Worm (Caenorhabditis elegans): ENCODE data around the gene C17F4.3.
"Not testable (repeated sequence)": the region's sequence is repeated elsewhere in the genome, so short reads cannot be mapped to it uniquely, and the experiment has no call there.

The C17F4.3 gene

DNA sequence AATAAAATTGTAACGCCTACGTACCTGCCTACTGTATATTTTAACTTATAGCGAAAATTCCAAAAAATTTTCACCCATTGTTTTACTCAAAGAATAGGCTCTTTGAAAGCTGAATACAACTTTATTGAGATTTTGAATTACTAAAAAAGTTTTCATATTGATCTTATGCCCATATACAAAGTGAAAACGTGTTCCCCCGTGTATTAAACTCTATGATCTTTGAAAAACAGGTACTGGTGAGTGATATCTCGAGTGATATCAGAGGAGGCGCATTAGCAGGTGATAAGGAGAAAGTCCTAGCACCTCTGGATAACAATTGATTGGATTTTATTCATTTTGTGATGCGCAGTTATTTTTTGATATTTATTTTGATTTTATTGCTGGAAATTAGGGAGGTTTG is at the start of gene C17F4.3:
Gene C17F4.3 (plus strand): TSS at position 301 of the 400 bp plus-strand sequence.
- TF ChIP-seq tbx-37 (GFP tag; conservative IDR thresholded peaks at IDR 0.05) (no peak), ceh-36 (tag; optimal IDR thresholded peaks at IDR 0.05) (no peak), aly-1 (tag; optimal IDR thresholded peaks at IDR 0.05) (no peak), hmbx-1 (tag; optimal IDR thresholded peaks at IDR 0.05) (no peak), ama-1 (optimal IDR thresholded peaks at IDR 0.05) (no peak), B0310.2 (tag; optimal IDR thresholded peaks at IDR 0.05) (no peak), tra-4 (tag; optimal IDR thresholded peaks at IDR 0.05) (no peak)

DNA sequence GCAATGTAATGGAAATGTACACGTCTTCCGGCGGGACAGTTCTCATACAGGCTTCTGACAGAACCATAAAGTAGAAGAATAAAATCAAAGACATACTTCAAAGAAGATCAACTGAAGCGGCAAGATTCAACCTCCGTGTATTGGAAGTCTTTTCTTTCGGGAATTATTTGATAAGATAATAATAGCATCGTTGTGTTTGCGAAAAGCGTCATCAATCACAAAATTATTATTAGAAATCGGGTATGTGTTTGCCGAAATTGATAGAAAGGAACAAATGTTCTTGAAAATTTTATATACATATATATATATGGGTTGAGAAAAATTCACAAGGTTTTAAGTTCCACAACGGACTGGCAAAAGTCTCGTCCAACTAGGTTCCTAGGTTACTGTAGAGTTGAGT is 48.8 kb upstream of the C17F4.3 start, which contains the start of gene Y27F2A.9:
Gene Y27F2A.9 (minus strand): TSS at position 101 of the 400 bp plus-strand sequence.
- not testable (repeated sequence) for TF ChIP-seq B0310.2, hnd-1, ceh-36 (tag; optimal IDR thresholded peaks at IDR 0.05)

DNA sequence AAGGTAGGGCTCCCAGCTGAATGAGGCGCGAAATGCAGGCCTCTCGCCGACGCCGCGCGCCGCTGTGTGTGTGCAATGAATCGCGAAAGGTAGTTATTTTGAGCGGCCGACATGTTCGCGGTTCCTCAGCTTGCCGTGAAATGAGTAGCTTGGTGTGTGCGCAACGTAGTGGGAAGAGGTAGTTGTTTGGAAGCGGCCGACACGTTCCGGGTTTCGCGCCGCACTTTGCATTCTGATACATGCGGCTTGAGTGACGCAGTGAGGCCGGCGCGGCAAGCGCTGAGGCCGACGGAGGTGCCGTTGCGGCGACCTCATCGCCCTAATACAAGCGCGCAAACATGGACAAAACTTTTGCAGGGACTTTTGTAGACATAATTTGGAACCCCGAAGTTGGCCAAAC is 44.6 kb upstream of the C17F4.3 start:
- TF ChIP-seq flt-1 (GFP tag; IDR thresholded peaks at IDR 0.05) (no peak), B0310.2 (tag; optimal IDR thresholded peaks at IDR 0.05) (no peak), pes-1 (GFP tag; IDR thresholded peaks at IDR 0.05) (no peak), sea-1 (GFP tag; conservative IDR thresholded peaks at IDR 0.05) (no peak), tbx-11 (GFP tag; IDR thresholded peaks at IDR 0.05) (no peak), hmbx-1 (tag; optimal IDR thresholded peaks at IDR 0.05) (no peak), hnd-1 (tag; optimal IDR thresholded peaks at IDR 0.05) (no peak), tbx-37 (GFP tag; conservative IDR thresholded peaks at IDR 0.05) (no peak), ceh-13 (GFP tag; optimal IDR thresholded peaks at IDR 0.05) (no peak), tra-4 (tag; optimal IDR thresholded peaks at IDR 0.05) (no peak)

DNA sequence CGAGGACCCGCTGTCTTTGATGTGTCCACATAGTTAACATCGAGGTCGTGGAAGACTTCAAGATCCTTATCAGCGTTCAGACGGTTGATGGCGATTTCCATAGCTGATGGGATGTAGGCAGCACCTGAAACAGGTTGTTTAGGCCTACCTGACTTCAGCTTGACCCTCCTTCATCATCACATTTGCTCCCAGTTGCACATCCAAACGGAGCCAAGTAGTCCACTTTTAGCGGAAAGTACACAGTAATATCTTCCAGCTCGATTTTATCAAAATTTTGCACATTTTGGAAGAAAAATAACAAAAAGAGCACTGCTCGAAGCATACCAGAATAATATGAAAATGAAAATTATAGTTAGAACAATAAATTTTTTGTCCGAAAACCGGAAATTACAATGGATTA is 43.3 kb upstream of the C17F4.3 start, which contains the start of gene gcy-15:
Gene gcy-15 (minus strand): TSS at position 101 of the 400 bp plus-strand sequence.
- TF ChIP-seq aly-1 (tag; optimal IDR thresholded peaks at IDR 0.05) = no peak

DNA sequence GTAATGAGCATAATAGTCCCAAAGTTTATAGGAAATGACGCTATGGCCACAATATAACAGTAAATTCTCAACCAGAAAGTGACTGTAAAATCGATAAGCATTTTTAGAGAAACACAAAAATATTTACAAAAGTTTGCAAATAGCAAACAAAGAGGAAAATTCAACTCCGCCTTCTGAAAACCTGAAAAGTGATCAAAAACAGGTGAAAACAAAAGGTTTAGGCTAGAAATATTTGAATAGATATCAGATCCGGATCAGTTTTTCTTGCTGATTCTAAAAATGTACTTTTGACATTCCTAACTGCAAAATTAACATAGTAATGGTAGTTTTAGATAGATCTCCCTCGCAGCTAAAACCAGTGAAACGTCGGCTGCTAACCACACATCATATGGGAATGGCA is 41.3 kb upstream of the C17F4.3 start, which contains the start of gene sri-51:
Gene sri-51 (minus strand): TSS at position 101 of the 400 bp plus-strand sequence.
- TF ChIP-seq scrt-1 (GFP tag; IDR thresholded peaks at IDR 0.05) (no peak), hmg-4 (GFP tag; optimal IDR thresholded peaks at IDR 0.05) (no peak), tbx-11 (GFP tag; IDR thresholded peaks at IDR 0.05) (no peak), hnd-1 (tag; optimal IDR thresholded peaks at IDR 0.05) (no peak), sea-1 (GFP tag; conservative IDR thresholded peaks at IDR 0.05) (no peak), pes-1 (GFP tag; IDR thresholded peaks at IDR 0.05) (no peak), aly-1 (tag; optimal IDR thresholded peaks at IDR 0.05) (no peak), ceh-36 (tag; optimal IDR thresholded peaks at IDR 0.05) (no peak), ceh-13 (GFP tag; optimal IDR thresholded peaks at IDR 0.05) (no peak), F13C5.2 (tag; optimal IDR thresholded peaks at IDR 0.05) (no peak), ets-7 (tag; optimal IDR thresholded peaks at IDR 0.05) (no peak), ama-1 (optimal IDR thresholded peaks at IDR 0.05) (no peak), tra-4 (tag; optimal IDR thresholded peaks at IDR 0.05) (no peak), tbx-37 (GFP tag; conservative IDR thresholded peaks at IDR 0.05) (no peak)

DNA sequence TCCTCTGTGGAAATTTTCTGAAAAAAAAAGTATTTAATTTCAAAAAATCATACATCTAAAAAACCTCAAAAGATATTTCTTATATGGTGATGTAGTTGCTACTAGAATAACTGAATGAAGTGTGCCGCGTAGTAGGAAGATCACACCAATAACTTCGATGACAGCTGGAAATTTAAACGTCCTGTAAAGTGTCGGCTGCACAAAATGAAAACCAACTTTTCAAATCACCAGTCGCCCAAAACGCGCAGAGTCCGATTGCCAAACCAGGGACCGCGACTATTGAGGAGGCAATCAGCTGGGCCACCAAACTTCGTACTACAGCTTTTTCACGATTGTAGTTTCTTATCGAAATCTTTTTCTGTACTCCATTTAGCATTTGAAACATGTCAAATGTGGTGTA is 39.1 kb upstream of the C17F4.3 start, which contains the start of gene sri-48:
Gene sri-48 (minus strand): TSS at position 101 of the 400 bp plus-strand sequence.
- not testable (repeated sequence) for TF ChIP-seq ceh-13 (GFP tag; optimal IDR thresholded peaks at IDR 0.05); hmbx-1 (tag; optimal IDR thresholded peaks at IDR 0.05); F13C5.2 (tag; optimal IDR thresholded peaks at IDR 0.05)

DNA sequence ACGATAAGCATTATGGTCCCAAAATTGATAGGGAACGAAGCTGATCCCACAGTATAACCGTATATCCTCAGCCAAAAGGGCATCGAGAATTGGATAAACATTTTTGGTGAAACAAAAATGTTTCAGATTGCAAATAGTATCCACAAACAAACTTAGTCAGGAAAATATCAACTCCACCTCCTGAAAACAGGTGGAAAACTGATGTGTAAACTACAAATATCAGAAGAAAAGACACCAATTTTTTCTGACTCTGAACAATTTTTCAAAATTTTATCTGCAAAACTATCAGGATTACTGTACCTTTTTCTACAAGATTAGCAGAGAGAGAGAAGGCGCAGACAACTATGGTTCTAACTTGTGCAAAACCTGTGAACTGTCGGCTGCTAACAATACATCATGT is 37.8 kb upstream of the C17F4.3 start, which contains the start of gene sri-53:
Gene sri-53 (minus strand): TSS at position 101 of the 400 bp plus-strand sequence.
- no peak for TF ChIP-seq hnd-1 (tag; optimal IDR thresholded peaks at IDR 0.05)
- TF ChIP-seq ama-1 (optimal IDR thresholded peaks at IDR 0.05) = no peak
- TF ChIP-seq F13C5.2 (tag; optimal IDR thresholded peaks at IDR 0.05) = no peak
- no peak for TF ChIP-seq tbx-11 (GFP tag; IDR thresholded peaks at IDR 0.05)
- TF ChIP-seq ets-7 (tag; optimal IDR thresholded peaks at IDR 0.05) = no peak
- no peak for TF ChIP-seq hmbx-1 (tag; optimal IDR thresholded peaks at IDR 0.05)
- TF ChIP-seq tbx-37 (GFP tag; conservative IDR thresholded peaks at IDR 0.05) = no peak
- TF ChIP-seq hmg-4 (GFP tag; optimal IDR thresholded peaks at IDR 0.05) = no peak
- no peak for TF ChIP-seq tra-4 (tag; optimal IDR thresholded peaks at IDR 0.05)
- no peak for TF ChIP-seq flt-1 (GFP tag; IDR thresholded peaks at IDR 0.05)
- no peak for TF ChIP-seq ceh-36 (tag; optimal IDR thresholded peaks at IDR 0.05)

DNA sequence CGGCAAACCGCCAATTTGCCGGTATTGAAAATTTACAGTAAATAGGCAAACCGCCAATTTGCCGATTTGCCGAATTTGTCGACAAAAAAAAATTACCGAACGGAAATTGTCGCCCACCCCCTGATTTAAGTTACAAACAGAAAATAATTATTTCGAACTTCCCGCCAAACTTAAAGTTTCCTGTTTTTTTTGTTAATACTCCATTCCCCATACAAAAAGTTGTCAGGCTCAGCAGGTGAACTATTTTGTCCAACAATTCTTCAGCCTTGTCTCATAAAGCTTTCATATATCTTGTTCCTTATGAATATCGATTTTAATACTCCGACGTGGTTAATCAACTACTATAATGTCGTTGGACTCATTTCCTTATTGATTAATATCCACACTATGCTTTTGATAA is 36.9 kb upstream of the C17F4.3 start, which contains the start of gene sri-50:
Gene sri-50 (plus strand): TSS at position 301 of the 400 bp plus-strand sequence.
- TF ChIP-seq ets-7 (tag; optimal IDR thresholded peaks at IDR 0.05) (no peak), sea-1 (GFP tag; conservative IDR thresholded peaks at IDR 0.05) (no peak), F13C5.2 (tag; optimal IDR thresholded peaks at IDR 0.05) (no peak), scrt-1 (GFP tag; IDR thresholded peaks at IDR 0.05) (no peak), tbx-11 (GFP tag; IDR thresholded peaks at IDR 0.05) (no peak), ama-1 (optimal IDR thresholded peaks at IDR 0.05) (no peak), ceh-13 (GFP tag; optimal IDR thresholded peaks at IDR 0.05) (no peak), flt-1 (GFP tag; IDR thresholded peaks at IDR 0.05) (no peak), aly-1 (tag; optimal IDR thresholded peaks at IDR 0.05) (no peak), ceh-36 (tag; optimal IDR thresholded peaks at IDR 0.05) (no peak), hnd-1 (tag; optimal IDR thresholded peaks at IDR 0.05) (no peak), tbx-37 (GFP tag; conservative IDR thresholded peaks at IDR 0.05) (no peak)

Data from whole organism, early embryonic.